Worm (Caenorhabditis elegans): ENCODE measurements around the gene Y41C4A.12.
"Not testable (repeated sequence)": the region's sequence is repeated elsewhere in the genome, so short reads cannot be mapped to it uniquely, and the experiment has no call there.

Gene Y41C4A.12

ce11 chrIII:11726590-11726989, at the start of gene Y41C4A.12:
Y41C4A.12 (minus strand) TSS chrIII:11726690.
- TF ChIP-seq dao-5 (tag; optimal IDR thresholded peaks at IDR 0.05) (no peak), W03F9.2 (tag; optimal IDR thresholded peaks at IDR 0.05) (no peak), him-1 (tag; optimal IDR thresholded peaks at IDR 0.05) (no peak)

DNA sequence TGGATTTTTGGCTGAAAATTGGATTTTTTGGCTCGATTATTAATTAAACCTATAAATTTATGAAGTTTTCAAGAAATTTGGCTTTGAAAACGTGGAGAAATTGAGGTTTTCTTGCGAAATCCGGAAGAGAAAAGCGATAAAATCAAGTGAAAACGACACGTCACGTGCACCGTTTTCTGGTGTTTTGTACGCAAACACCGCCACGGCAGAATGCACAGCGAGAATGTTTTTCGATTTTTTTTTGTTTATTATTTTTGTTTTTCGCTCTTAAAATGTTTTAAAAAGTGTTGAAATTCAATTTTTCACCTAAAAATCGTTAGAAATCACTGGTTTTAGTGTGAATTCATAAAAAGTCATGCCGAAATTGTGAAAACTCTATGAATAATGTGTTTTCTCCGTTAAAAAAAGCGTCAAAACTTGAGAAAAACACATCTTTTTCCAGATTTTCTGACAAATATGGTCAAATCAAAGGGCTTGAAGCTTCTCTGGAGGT, 48.1 kb upstream of the Y41C4A.12 start, which contains the start of gene immp-1:
Gene immp-1 (plus strand): TSS at position 443 of the 493 bp plus-strand sequence.
- TF ChIP-seq dao-5 (tag; optimal IDR thresholded peaks at IDR 0.05) (no peak), him-1 (tag; optimal IDR thresholded peaks at IDR 0.05) (no peak), W03F9.2 (tag; optimal IDR thresholded peaks at IDR 0.05) (no peak)

DNA sequence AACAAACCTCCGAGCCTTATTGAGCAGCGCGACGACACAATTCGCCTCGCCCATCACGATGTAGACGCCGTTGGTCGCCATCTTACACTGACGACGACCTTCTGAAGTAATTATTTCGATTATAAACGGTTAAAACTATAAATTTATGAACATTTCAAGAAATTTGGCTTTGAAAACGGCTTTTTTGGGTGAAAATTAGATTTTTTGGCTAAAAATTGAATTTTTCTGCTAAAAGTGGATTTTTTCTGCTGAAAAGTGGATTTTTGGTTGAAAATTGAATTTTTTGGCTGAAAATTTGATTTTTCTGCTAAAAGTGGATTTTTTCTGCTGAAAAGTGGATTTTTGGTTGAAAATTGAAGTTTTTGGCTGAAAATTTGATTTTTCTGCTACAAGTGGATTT, 47.1 kb upstream of the Y41C4A.12 start, which contains the start of gene gbf-1:
Gene gbf-1 (minus strand): TSS at position 101 of the 400 bp plus-strand sequence.
- TF ChIP-seq dao-5, W03F9.2, him-1 (tag; optimal IDR thresholded peaks at IDR 0.05): not testable (repeated sequence)

ce11 chrIII:11760634-11761033, 34.1 kb upstream of the Y41C4A.12 start:
- TF ChIP-seq him-1 (tag; optimal IDR thresholded peaks at IDR 0.05), result no peak
- no peak for TF ChIP-seq W03F9.2 (tag; optimal IDR thresholded peaks at IDR 0.05)
- no peak for TF ChIP-seq dao-5 (tag; optimal IDR thresholded peaks at IDR 0.05)

ce11 chrIII:11757892-11758291, 31.4 kb upstream of the Y41C4A.12 start:
- TF ChIP-seq him-1 (tag; optimal IDR thresholded peaks at IDR 0.05) (no peak), W03F9.2 (tag; optimal IDR thresholded peaks at IDR 0.05) (no peak), dao-5 (tag; optimal IDR thresholded peaks at IDR 0.05) (no peak)

ce11 chrIII:11750817-11751216, 24.3 kb upstream of the Y41C4A.12 start:
- TF ChIP-seq dao-5 (tag; optimal IDR thresholded peaks at IDR 0.05), result no peak
- TF ChIP-seq W03F9.2 (tag; optimal IDR thresholded peaks at IDR 0.05), result no peak
- TF ChIP-seq him-1 (tag; optimal IDR thresholded peaks at IDR 0.05), result no peak

ce11 chrIII:11750232-11750631, 23.7 kb upstream of the Y41C4A.12 start:
- TF ChIP-seq dao-5 (tag; optimal IDR thresholded peaks at IDR 0.05), result no peak
- TF ChIP-seq W03F9.2 (tag; optimal IDR thresholded peaks at IDR 0.05), result no peak
- no peak for TF ChIP-seq him-1 (tag; optimal IDR thresholded peaks at IDR 0.05)

- TF ChIP-seq dao-5 (tag; optimal IDR thresholded peaks at IDR 0.05), result no peak
- peak; percentile 11 for TF ChIP-seq him-1 (tag; optimal IDR thresholded peaks at IDR 0.05)
- peak; percentile 46 for TF ChIP-seq W03F9.2 (tag; optimal IDR thresholded peaks at IDR 0.05)
Measured at ce11 chrIII:11746718-11747117, 20.2 kb upstream of the Y41C4A.12 start, which contains the start of gene mrt-2. mrt-2 (plus strand) TSS chrIII:11746766.

- TF ChIP-seq dao-5 (tag; optimal IDR thresholded peaks at IDR 0.05), result no peak
- no peak for TF ChIP-seq W03F9.2 (tag; optimal IDR thresholded peaks at IDR 0.05)
- no peak for TF ChIP-seq him-1 (tag; optimal IDR thresholded peaks at IDR 0.05)
Measured at ce11 chrIII:11742191-11742590, 15.7 kb upstream of the Y41C4A.12 start.

- no peak for TF ChIP-seq dao-5 (tag; optimal IDR thresholded peaks at IDR 0.05)
- TF ChIP-seq him-1 (tag; optimal IDR thresholded peaks at IDR 0.05), result no peak
Measured at ce11 chrIII:11740868-11741267, 14.4 kb upstream of the Y41C4A.12 start.

DNA sequence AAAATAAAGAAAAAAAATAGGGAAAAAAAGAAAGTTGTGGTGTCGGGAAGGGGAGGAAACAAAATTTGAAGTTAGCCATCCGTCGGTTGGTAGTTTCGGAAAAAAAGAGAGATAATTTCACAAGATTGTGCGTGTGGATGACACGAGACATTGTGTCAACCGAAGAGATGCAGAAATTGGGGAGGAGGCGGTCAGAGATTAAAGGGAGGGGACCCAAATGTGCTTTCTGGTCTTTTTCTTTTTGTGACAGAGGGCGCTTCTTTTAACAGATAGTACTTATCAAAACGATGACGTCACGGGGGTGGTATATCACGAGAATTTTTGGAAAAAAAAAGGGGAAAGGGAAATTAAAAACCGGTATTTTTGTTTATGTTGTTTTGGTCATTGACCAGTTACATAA, 12.0 kb upstream of the Y41C4A.12 start:
- TF ChIP-seq W03F9.2 (tag; optimal IDR thresholded peaks at IDR 0.05) (no peak), dao-5 (tag; optimal IDR thresholded peaks at IDR 0.05) (no peak), him-1 (tag; optimal IDR thresholded peaks at IDR 0.05) (no peak)

- TF ChIP-seq him-1 (tag; optimal IDR thresholded peaks at IDR 0.05) (no peak), dao-5 (tag; optimal IDR thresholded peaks at IDR 0.05) (no peak), W03F9.2 (tag; optimal IDR thresholded peaks at IDR 0.05) (no peak)
Measured at ce11 chrIII:11737527-11737926, 11.0 kb upstream of the Y41C4A.12 start, which contains the start of gene sup-1. sup-1 (minus strand) TSS chrIII:11737627.

- TF ChIP-seq him-1 (tag; optimal IDR thresholded peaks at IDR 0.05), result no peak
- no peak for TF ChIP-seq W03F9.2 (tag; optimal IDR thresholded peaks at IDR 0.05)
- TF ChIP-seq dao-5 (tag; optimal IDR thresholded peaks at IDR 0.05), result no peak
Measured at ce11 chrIII:11732943-11733342, 6.5 kb upstream of the Y41C4A.12 start.

ce11 chrIII:11732056-11732455, 5.6 kb upstream of the Y41C4A.12 start, which contains the start of gene Y41C4A.21:
Y41C4A.21 (plus strand) TSS chrIII:11732356.
- TF ChIP-seq dao-5 (tag; optimal IDR thresholded peaks at IDR 0.05), result no peak
- TF ChIP-seq him-1 (tag; optimal IDR thresholded peaks at IDR 0.05), result no peak
- no peak for TF ChIP-seq W03F9.2 (tag; optimal IDR thresholded peaks at IDR 0.05)

DNA sequence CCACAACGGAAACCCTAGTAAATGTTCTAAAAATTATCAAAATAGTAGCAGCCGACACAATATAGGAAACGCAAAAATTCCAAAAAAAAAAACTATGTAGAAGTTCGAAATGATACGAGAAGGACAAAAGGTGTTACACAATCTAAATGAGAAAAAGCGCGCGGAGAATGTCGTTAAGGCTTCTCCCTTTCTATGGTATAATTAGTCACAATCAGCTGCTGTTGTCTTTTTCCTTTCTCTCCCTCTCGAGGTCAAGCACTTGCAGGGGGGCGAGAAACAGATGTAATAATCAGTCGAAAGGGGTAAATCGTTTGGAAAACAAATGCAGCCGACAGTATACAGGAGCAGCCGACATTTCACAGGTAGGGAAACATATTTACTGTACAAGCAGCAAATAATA, 5.0 kb upstream of the Y41C4A.12 start:
- no peak for TF ChIP-seq dao-5 (tag; optimal IDR thresholded peaks at IDR 0.05)
- no peak for TF ChIP-seq W03F9.2 (tag; optimal IDR thresholded peaks at IDR 0.05)
- no peak for TF ChIP-seq him-1 (tag; optimal IDR thresholded peaks at IDR 0.05)

Measured in whole organism, L4/young adult.